In the genomic region with DNA sequence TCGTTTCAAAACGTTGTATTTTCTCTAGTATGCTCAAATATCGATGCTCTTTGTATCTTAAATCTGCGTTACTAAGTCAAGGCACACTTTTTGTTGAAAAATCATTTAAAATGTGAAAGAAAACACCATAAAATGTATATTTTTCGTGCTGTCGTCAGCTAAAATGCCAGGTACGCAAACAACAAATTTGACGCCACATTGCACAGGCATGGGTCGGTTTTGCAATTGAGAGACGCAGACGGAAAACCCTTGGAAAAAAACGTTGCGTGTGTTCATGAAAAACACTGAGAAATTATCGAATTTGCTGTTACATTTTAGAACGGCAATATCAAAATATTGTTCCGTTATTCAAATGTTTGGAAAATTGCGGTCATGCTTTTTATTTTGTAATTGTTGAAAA, we compare ENCODE assay signal across 2 worm cellular contexts.
A peak's percentile ranks its signal among the peaks of the same experiment; 100 is the strongest.
TF ChIP-seq lines count a peak whose summit lies in the region.

No protein-coding gene starts in this region.

TF ChIP-seq in whole organism, L1 larva, 84 proteins besides CTCF, POLR2A, EP300 and RAD21 (continued from another document):
- TF ChIP-seq unc-98 (GFP tag; IDR thresholded peaks at IDR 0.05; lab: Robert Waterston, UW) (no peak), blmp-1 (tag; optimal IDR thresholded peaks at IDR 0.05; lab: Kevin White, UChicago) (no peak), lin-14 (GFP tag; optimal IDR thresholded peaks at IDR 0.05; lab: Kevin White, UChicago) (peak; percentile 84), ceh-82 (tag; optimal IDR thresholded peaks at IDR 0.05; lab: Kevin White, UChicago) (peak; percentile 38 to 78 (median 69)), nhr-19 (GFP tag; conservative IDR thresholded peaks at IDR 0.05; lab: Robert Waterston, UW) (peak; percentile 62), sptf-1 (tag; optimal IDR thresholded peaks at IDR 0.05; lab: Kevin White, UChicago) (no peak), fkh-8 (tag; optimal IDR thresholded peaks at IDR 0.05; lab: Kevin White, UChicago) (peak; percentile 31), mab-9 (GFP tag; IDR thresholded peaks at IDR 0.05; lab: Robert Waterston, UW) (no peak), isw-1 (GFP tag; IDR thresholded peaks at IDR 0.05; lab: Robert Waterston, UW) (no peak), ets-5 (GFP tag; IDR thresholded peaks at IDR 0.05; lab: Robert Waterston, UW) (no peak), lin-13 (GFP tag; optimal IDR thresholded peaks at IDR 0.05; lab: Kevin White, UChicago) (no peak), nhr-47 (tag; optimal IDR thresholded peaks at IDR 0.05; lab: Kevin White, UChicago) (peak; percentile 78), nhr-90 (tag; optimal IDR thresholded peaks at IDR 0.05; lab: Kevin White, UChicago; ENCODE audit: poor library complexity) (peak; percentile 36), ceh-8 (GFP tag; optimal IDR thresholded peaks at IDR 0.05; lab: Kevin White, UChicago) (no peak), swsn-7 (tag; optimal IDR thresholded peaks at IDR 0.05; lab: Kevin White, UChicago) (peak; percentile 63), ceh-88 (GFP tag; IDR thresholded peaks at IDR 0.05; lab: Robert Waterston, UW) (no peak), vab-15 (tag; optimal IDR thresholded peaks at IDR 0.05; lab: Kevin White, UChicago) (no peak), C16A3.4 (tag; optimal IDR thresholded peaks at IDR 0.05; lab: Kevin White, UChicago) (peak; percentile 34), nhr-20 (tag; optimal IDR thresholded peaks at IDR 0.05; lab: Kevin White, UChicago) (peak; percentile 48), zip-4 (GFP tag; optimal IDR thresholded peaks at IDR 0.05; lab: Kevin White, UChicago) (no peak), hlh-4 (tag; optimal IDR thresholded peaks at IDR 0.05; lab: Kevin White, UChicago) (no peak), mdl-1 (tag; optimal IDR thresholded peaks at IDR 0.05; lab: Kevin White, UChicago) (peak in 1 of 2 experiments; percentile 64), lin-35 (GFP tag; optimal IDR thresholded peaks at IDR 0.05; lab: Kevin White, UChicago) (peak; percentile 17 to 73), pqm-1 (tag; optimal IDR thresholded peaks at IDR 0.05; lab: Kevin White, UChicago) (no peak), unc-30 (tag; optimal IDR thresholded peaks at IDR 0.05; lab: Kevin White, UChicago) (no peak), C34B4.2 (tag; optimal IDR thresholded peaks at IDR 0.05; lab: Kevin White, UChicago) (no peak), nhr-12 (tag; optimal IDR thresholded peaks at IDR 0.05; lab: Kevin White, UChicago) (no peak), dpl-1 (GFP tag; optimal IDR thresholded peaks at IDR 0.05; lab: Kevin White, UChicago) (peak; percentile 18 to 61 (median 60)), ceh-63 (GFP tag; optimal IDR thresholded peaks at IDR 0.05; lab: Kevin White, UChicago) (no peak), mef-2 (tag; optimal IDR thresholded peaks at IDR 0.05; lab: Kevin White, UChicago) (no peak), sup-37 (GFP tag; optimal IDR thresholded peaks at IDR 0.05; lab: Kevin White, UChicago) (peak; percentile 4), jun-1 (tag; optimal IDR thresholded peaks at IDR 0.05; lab: Kevin White, UChicago) (peak; percentile 48), lin-15B (tag; optimal IDR thresholded peaks at IDR 0.05; lab: Kevin White, UChicago) (no peak), hpl-2 (GFP tag; optimal IDR thresholded peaks at IDR 0.05; lab: Kevin White, UChicago) (no peak), nhr-76 (tag; optimal IDR thresholded peaks at IDR 0.05; lab: Kevin White, UChicago) (no peak), unc-130 (tag; optimal IDR thresholded peaks at IDR 0.05; lab: Kevin White, UChicago) (peak; percentile 30), mep-1 (tag; optimal IDR thresholded peaks at IDR 0.05; lab: Kevin White, UChicago) (peak; percentile 62), nhr-237 (tag; optimal IDR thresholded peaks at IDR 0.05; lab: Kevin White, UChicago) (no peak), ztf-11 (tag; optimal IDR thresholded peaks at IDR 0.05; lab: Kevin White, UChicago) (no peak), C04F5.9 (tag; optimal IDR thresholded peaks at IDR 0.05; lab: Kevin White, UChicago) (no peak), nhr-28 (tag; optimal IDR thresholded peaks at IDR 0.05; lab: Kevin White, UChicago) (no peak), pax-3 (tag; optimal IDR thresholded peaks at IDR 0.05; lab: Kevin White, UChicago) (no peak), nhr-71 (tag; optimal IDR thresholded peaks at IDR 0.05; lab: Kevin White, UChicago) (peak; percentile 69)

TF ChIP-seq in whole organism, L2 larva, 48 proteins besides CTCF, POLR2A, EP300 and RAD21 (continued from another document):
- TF ChIP-seq sma-9 (GFP tag; optimal IDR thresholded peaks at IDR 0.05; lab: Kevin White, UChicago) (no peak), sma-9 (tag; optimal IDR thresholded peaks at IDR 0.05; lab: Kevin White, UChicago) (no peak)
